Fruit fly (Drosophila melanogaster): ENCODE results near the gene CG32532.

The CG32532 gene

dm6 chrX:19501274-19501673 is 46.0 kb downstream of the CG32532 start:
- TF ChIP-seq Pif1A (GFP tag; optimal IDR thresholded peaks at IDR 0.05) (no peak), CG4496 (GFP tag; IDR thresholded peaks at IDR 0.05) (no peak), CG8301 (tag; optimal IDR thresholded peaks at IDR 0.05) (no peak), CG13204 (GFP tag; optimal IDR thresholded peaks at IDR 0.05) (peak; percentile 63), CG12605 (GFP tag; IDR thresholded peaks at IDR 0.05) (no peak), CG34367 (tag; optimal IDR thresholded peaks at IDR 0.05) (no peak), EcR (GFP tag; optimal IDR thresholded peaks at IDR 0.05) (peak; percentile 33), rn (GFP tag; IDR thresholded peaks at IDR 0.05) (no peak), D1 (tag; optimal IDR thresholded peaks at IDR 0.05) (no peak), fd96Ca (GFP tag; IDR thresholded peaks at IDR 0.05) (no peak)

- TF ChIP-seq gl (tag; optimal IDR thresholded peaks at IDR 0.05): no peak
- no peak for TF ChIP-seq CG12605 (GFP tag; IDR thresholded peaks at IDR 0.05)
- no peak for TF ChIP-seq CG9948 (tag; optimal IDR thresholded peaks at IDR 0.05)
- no peak for TF ChIP-seq CG8301 (tag; optimal IDR thresholded peaks at IDR 0.05)
- no peak for TF ChIP-seq CG32121 (GFP tag; IDR thresholded peaks at IDR 0.05)
- no peak for TF ChIP-seq CG17806 (tag; optimal IDR thresholded peaks at IDR 0.05)
- no peak for TF ChIP-seq Snoo (tag; optimal IDR thresholded peaks at IDR 0.05)
- TF ChIP-seq D1 (tag; optimal IDR thresholded peaks at IDR 0.05): no peak
- no peak for TF ChIP-seq CG8159 (tag; optimal IDR thresholded peaks at IDR 0.05)
- no peak for TF ChIP-seq EcR (GFP tag; optimal IDR thresholded peaks at IDR 0.05)
- TF ChIP-seq Pif1A (GFP tag; optimal IDR thresholded peaks at IDR 0.05): no peak
- TF ChIP-seq CG15710 (tag; optimal IDR thresholded peaks at IDR 0.05): no peak
- TF ChIP-seq fd96Ca (GFP tag; IDR thresholded peaks at IDR 0.05): no peak
- TF ChIP-seq CG4496 (GFP tag; IDR thresholded peaks at IDR 0.05): no peak
- TF ChIP-seq CG13204 (GFP tag; optimal IDR thresholded peaks at IDR 0.05): no peak
- no peak for TF ChIP-seq CG14655 (GFP tag; optimal IDR thresholded peaks at IDR 0.05)
- TF ChIP-seq rn (GFP tag; IDR thresholded peaks at IDR 0.05): no peak
These were observed 48.4 kb downstream of the CG32532 start for dm6 chrX:19498755-19499321.

dm6 chrX:19497782-19498440 is 49.4 kb downstream of the CG32532 start:
- TF ChIP-seq Ets98B (GFP tag; IDR thresholded peaks at IDR 0.05) (peak; percentile 75), CG4496 (GFP tag; IDR thresholded peaks at IDR 0.05) (peak; percentile 70; the same call in 2 of the 3 replicates), gl (tag; optimal IDR thresholded peaks at IDR 0.05) (no peak), CG14655 (GFP tag; optimal IDR thresholded peaks at IDR 0.05) (no peak), Snoo (tag; optimal IDR thresholded peaks at IDR 0.05) (no peak), CG10348 (GFP tag; IDR thresholded peaks at IDR 0.05) (no peak), Pif1B (GFP tag; optimal IDR thresholded peaks at IDR 0.05) (no peak), CG12605 (GFP tag; IDR thresholded peaks at IDR 0.05) (peak; percentile 57; the same call in 1 of the 2 replicates), CG32121 (GFP tag; IDR thresholded peaks at IDR 0.05) (peak; percentile 57; the same call in 1 of the 2 replicates), D1 (tag; optimal IDR thresholded peaks at IDR 0.05) (no peak), EcR (GFP tag; optimal IDR thresholded peaks at IDR 0.05) (peak; percentile 35), CG17806 (tag; optimal IDR thresholded peaks at IDR 0.05) (no peak), CG13204 (GFP tag; optimal IDR thresholded peaks at IDR 0.05) (peak; percentile 75), CG15710 (tag; optimal IDR thresholded peaks at IDR 0.05) (no peak), Pif1A (GFP tag; optimal IDR thresholded peaks at IDR 0.05) (no peak), CG9948 (tag; optimal IDR thresholded peaks at IDR 0.05) (no peak), CG8159 (tag; optimal IDR thresholded peaks at IDR 0.05) (no peak), fd96Ca (GFP tag; IDR thresholded peaks at IDR 0.05) (peak; percentile 66; the same call in 1 of the 3 replicates)

dm6 chrX:19496808-19497259 is 50.4 kb downstream of the CG32532 start:
- no peak for TF ChIP-seq Pif1B (GFP tag; optimal IDR thresholded peaks at IDR 0.05)
- no peak for TF ChIP-seq Pif1A (GFP tag; optimal IDR thresholded peaks at IDR 0.05)
- no peak for TF ChIP-seq CG15710 (tag; optimal IDR thresholded peaks at IDR 0.05)
- TF ChIP-seq CG8301 (tag; optimal IDR thresholded peaks at IDR 0.05): no peak
- TF ChIP-seq EcR (GFP tag; optimal IDR thresholded peaks at IDR 0.05): no peak
- TF ChIP-seq CG32121 (GFP tag; IDR thresholded peaks at IDR 0.05): peak; percentile 29; the same call in 1 of the 2 replicates
- TF ChIP-seq CG12605 (GFP tag; IDR thresholded peaks at IDR 0.05): peak; percentile 36; the same call in 1 of the 2 replicates
- no peak for TF ChIP-seq rn (GFP tag; IDR thresholded peaks at IDR 0.05)
- TF ChIP-seq CG17806 (tag; optimal IDR thresholded peaks at IDR 0.05): no peak
- peak; percentile 32 for TF ChIP-seq Ets98B (GFP tag; IDR thresholded peaks at IDR 0.05)
- 0 out of 3 replicates have a peak, but pooled peaks have one; percentile 31 for TF ChIP-seq fd96Ca (GFP tag; IDR thresholded peaks at IDR 0.05)
- TF ChIP-seq CG4496 (GFP tag; IDR thresholded peaks at IDR 0.05): peak; percentile 55; the same call in 1 of the 3 replicates

- TF ChIP-seq CG32121 (GFP tag; IDR thresholded peaks at IDR 0.05) (peak; percentile 58; the same call in 1 of the 2 replicates), CG13204 (GFP tag; optimal IDR thresholded peaks at IDR 0.05) (peak; percentile 16), Ets98B (GFP tag; IDR thresholded peaks at IDR 0.05) (peak; percentile 76), rn (GFP tag; IDR thresholded peaks at IDR 0.05) (0 out of 2 replicates have a peak, but pooled peaks have one; percentile 5), CG8159 (tag; optimal IDR thresholded peaks at IDR 0.05) (peak; percentile 68), Snoo (tag; optimal IDR thresholded peaks at IDR 0.05) (peak; percentile 60), CG34367 (tag; optimal IDR thresholded peaks at IDR 0.05) (peak; percentile 61), Pif1B (GFP tag; optimal IDR thresholded peaks at IDR 0.05) (no peak), fd96Ca (GFP tag; IDR thresholded peaks at IDR 0.05) (peak; percentile 86), CG17806 (tag; optimal IDR thresholded peaks at IDR 0.05) (peak; percentile 41), Pif1A (GFP tag; optimal IDR thresholded peaks at IDR 0.05) (no peak), CG9948 (tag; optimal IDR thresholded peaks at IDR 0.05) (peak; percentile 62), CG14655 (GFP tag; optimal IDR thresholded peaks at IDR 0.05) (no peak), gl (tag; optimal IDR thresholded peaks at IDR 0.05) (no peak), CG8301 (tag; optimal IDR thresholded peaks at IDR 0.05) (peak; percentile 67), D1 (tag; optimal IDR thresholded peaks at IDR 0.05) (no peak), CG4496 (GFP tag; IDR thresholded peaks at IDR 0.05) (peak; percentile 80; the same call in 2 of the 3 replicates), EcR (GFP tag; optimal IDR thresholded peaks at IDR 0.05) (no peak), CG10348 (GFP tag; IDR thresholded peaks at IDR 0.05) (no peak), CG12605 (GFP tag; IDR thresholded peaks at IDR 0.05) (peak; percentile 55), CG15710 (tag; optimal IDR thresholded peaks at IDR 0.05) (peak; percentile 59)
These were observed 51.4 kb downstream of the CG32532 start for dm6 chrX:19495611-19496583.

Data from whole organism, pupa.